Fruit fly (Drosophila melanogaster): ENCODE data around the gene CG11069.

CG11069 gene

DNA sequence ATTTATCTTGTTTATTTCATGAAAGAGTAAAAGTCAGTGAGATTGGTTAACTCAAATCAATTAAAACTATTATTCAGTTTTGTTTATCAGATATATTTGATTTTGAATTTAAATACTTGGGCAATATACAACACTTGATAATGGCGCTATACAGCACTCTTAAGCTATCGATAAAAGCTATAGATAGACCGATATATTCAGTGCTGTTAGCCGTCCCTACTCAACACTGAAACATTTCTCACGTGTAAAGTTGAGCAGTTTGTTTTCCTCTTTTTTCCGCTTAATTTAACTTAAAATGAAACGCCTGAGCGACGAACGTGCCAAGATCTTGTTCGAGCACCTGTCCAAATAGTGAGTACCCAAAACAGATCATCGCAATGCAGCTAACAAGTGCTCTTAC, 44.1 kb upstream of the CG11069 start, which contains the start of gene CG7006 (continued):
- TF ChIP-seq CG8388 (GFP tag; optimal IDR thresholded peaks at IDR 0.05) = no peak
- peak; percentile 75 for TF ChIP-seq her (GFP tag; optimal IDR thresholded peaks at IDR 0.05)
- TF ChIP-seq Scr (GFP tag; IDR thresholded peaks at IDR 0.05; ENCODE audit: partially characterized antibody) = peak; percentile 75
- no peak for TF ChIP-seq MTF-1 (GFP tag; optimal IDR thresholded peaks at IDR 0.05; ENCODE audit: borderline replicate concordance)
- peak; percentile 48 for TF ChIP-seq Fer2 (tag; optimal IDR thresholded peaks at IDR 0.05)
- peak; percentile 49 for TF ChIP-seq CG3065 (GFP tag; optimal IDR thresholded peaks at IDR 0.05)
- TF ChIP-seq zfh1 (GFP tag; IDR thresholded peaks at IDR 0.05) = peak; percentile 74; the same call in 2 of the 3 replicates
- TF ChIP-seq CG11093 (GFP tag; IDR thresholded peaks at IDR 0.05) = no peak
- peak; percentile 69 for TF ChIP-seq phol (tag; optimal IDR thresholded peaks at IDR 0.05)
- no peak for TF ChIP-seq gce (GFP tag; IDR thresholded peaks at IDR 0.05)
- TF ChIP-seq Dad (GFP tag; optimal IDR thresholded peaks at IDR 0.05) = peak; percentile 87
- no peak for TF ChIP-seq br (optimal IDR thresholded peaks at IDR 0.05)
- peak; percentile 62 for TF ChIP-seq CG15514 (GFP tag; optimal IDR thresholded peaks at IDR 0.05)
- peak; percentile 88 for TF ChIP-seq Max (GFP tag; optimal IDR thresholded peaks at IDR 0.05)
- peak; percentile 58 for TF ChIP-seq CoRest (tag; optimal IDR thresholded peaks at IDR 0.05)
- TF ChIP-seq repo (GFP tag; optimal IDR thresholded peaks at IDR 0.05) = peak; percentile 58
- peak; percentile 68 for TF ChIP-seq Fer3 (tag; optimal IDR thresholded peaks at IDR 0.05)
- TF ChIP-seq Nf-YB (GFP tag; optimal IDR thresholded peaks at IDR 0.05) = peak; percentile 6
- peak; percentile 73 for TF ChIP-seq Hmr (GFP tag; optimal IDR thresholded peaks at IDR 0.05)
- peak; percentile 63 for TF ChIP-seq CG17385 (GFP tag; optimal IDR thresholded peaks at IDR 0.05)
- peak; percentile 32 for TF ChIP-seq mirr (GFP tag; optimal IDR thresholded peaks at IDR 0.05)
- TF ChIP-seq lilli (GFP tag; optimal IDR thresholded peaks at IDR 0.05) = peak; percentile 84
- TF ChIP-seq MESR4 (GFP tag; optimal IDR thresholded peaks at IDR 0.05) = peak; percentile 72
- peak; percentile 84 for TF ChIP-seq pho (GFP tag; optimal IDR thresholded peaks at IDR 0.05)
- peak; percentile 76 for TF ChIP-seq HmgD (GFP tag; optimal IDR thresholded peaks at IDR 0.05)
- peak; percentile 8 for TF ChIP-seq CG18619 (GFP tag; optimal IDR thresholded peaks at IDR 0.05)
- peak; percentile 79 for TF ChIP-seq CG4617 (GFP tag; optimal IDR thresholded peaks at IDR 0.05; ENCODE audit: borderline replicate concordance)
- TF ChIP-seq HLH54F (GFP tag; optimal IDR thresholded peaks at IDR 0.05) = peak; percentile 87
- peak; percentile 86 for TF ChIP-seq ken (GFP tag; IDR thresholded peaks at IDR 0.05)
- peak; percentile 30 for TF ChIP-seq CG15011 (GFP tag; optimal IDR thresholded peaks at IDR 0.05)
- TF ChIP-seq yki (optimal IDR thresholded peaks at IDR 0.05) = no peak
- peak; percentile 75 for TF ChIP-seq Dip3 (GFP tag; optimal IDR thresholded peaks at IDR 0.05)
- peak; percentile 78 for TF ChIP-seq CG9609 (GFP tag; optimal IDR thresholded peaks at IDR 0.05)
- no peak for TF ChIP-seq CG6654 (GFP tag; optimal IDR thresholded peaks at IDR 0.05)
- no peak for TF ChIP-seq Tbp (GFP tag; optimal IDR thresholded peaks at IDR 0.05)
- peak; percentile 68 for TF ChIP-seq CG12744 (GFP tag; optimal IDR thresholded peaks at IDR 0.05)
- TF ChIP-seq ERR (GFP tag; optimal IDR thresholded peaks at IDR 0.05) = peak; percentile 81
- TF ChIP-seq Antp (GFP tag; optimal IDR thresholded peaks at IDR 0.05) = peak; percentile 78
- no peak for TF ChIP-seq B-H1 (GFP tag; IDR thresholded peaks at IDR 0.05)
- no peak for TF ChIP-seq CG2889 (GFP tag; IDR thresholded peaks at IDR 0.05)
- no peak for TF ChIP-seq hkb (optimal IDR thresholded peaks at IDR 0.05)
- peak; percentile 43; the same call in 1 of the 2 replicates for TF ChIP-seq hkb (GFP tag; IDR thresholded peaks at IDR 0.05)
- no peak for TF ChIP-seq danr (GFP tag; IDR thresholded peaks at IDR 0.05)
- no peak for TF ChIP-seq fd102C (GFP tag; optimal IDR thresholded peaks at IDR 0.05)
- peak; percentile 70 for TF ChIP-seq CG9876 (GFP tag; optimal IDR thresholded peaks at IDR 0.05)
- TF ChIP-seq Lhr (GFP tag; optimal IDR thresholded peaks at IDR 0.05) = peak; percentile 21
- TF ChIP-seq CG34422 (GFP tag; IDR thresholded peaks at IDR 0.05) = peak; percentile 49
- peak in 1 of 2 experiments; percentile 41 for TF ChIP-seq crp (GFP tag; optimal IDR thresholded peaks at IDR 0.05)
- peak; percentile 50; the same call in 1 of the 2 replicates for TF ChIP-seq CG32772 (GFP tag; IDR thresholded peaks at IDR 0.05)
- peak; percentile 69 for TF ChIP-seq Side (GFP tag; optimal IDR thresholded peaks at IDR 0.05)
- TF ChIP-seq pfk (GFP tag; optimal IDR thresholded peaks at IDR 0.05) = no peak
- TF ChIP-seq CG12236 (GFP tag; optimal IDR thresholded peaks at IDR 0.05) = no peak
